Worm (Caenorhabditis elegans): Measurements from ENCODE around the gene mam-5.

DNA sequence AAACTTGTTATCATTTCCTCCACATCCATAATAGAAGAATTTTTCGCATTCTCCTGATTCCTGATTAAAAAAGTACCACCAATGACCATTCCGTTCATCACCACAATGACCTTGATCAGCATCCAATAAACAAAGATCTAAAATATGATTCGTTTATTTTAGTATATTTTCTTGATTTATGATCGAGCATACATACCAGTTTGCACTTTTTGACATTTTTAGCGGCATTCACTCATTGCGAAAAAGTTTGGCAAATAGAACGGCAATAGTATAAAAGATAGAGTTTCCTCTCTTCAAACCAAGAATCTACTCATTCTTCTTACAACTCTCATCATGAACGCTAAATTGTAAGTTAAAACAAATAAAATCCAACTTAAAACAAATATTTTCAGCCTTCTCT, 38.6 kb upstream of the mam-5 start, which contains the start of gene fipr-10:
- TF ChIP-seq nhr-237 (tag; optimal IDR thresholded peaks at IDR 0.05) (no peak), snpc-4 (tag; optimal IDR thresholded peaks at IDR 0.05) (no peak)
